Fruit fly (Drosophila melanogaster) whole organism, wandering third instar larva: ENCODE results near the gene Decay.

Experiments
- Abd-B ChIP-seq: fragments of >200 bp; optimal IDR thresholded peaks from 2 replicates; lab custom pipeline; 2017; ENCODE audit warnings: missing biosample characterization, missing genetic modification characterization
- CrebA ChIP-seq: fragments of 200-800 bp; sonication (Bioruptor generic); optimal IDR thresholded peaks from 2 replicates; lab custom pipeline; 2016; ENCODE audit warnings: missing biosample characterization, mild to moderate bottlenecking, missing genetic modification characterization, borderline replicate concordance
- Dfd ChIP-seq: fragments of >200 bp; optimal IDR thresholded peaks from 2 replicates; lab custom pipeline; 2017; ENCODE audit warnings: missing biosample characterization, missing genetic modification characterization
- Dif ChIP-seq: fragments of 200-275, 200-300 bp; sonication (Bioruptor generic); optimal IDR thresholded peaks from 2 replicates; lab custom pipeline; 2018; ENCODE audit warnings: missing biosample characterization, missing genetic modification characterization; ENCODE audit not compliant: partially characterized antibody
- HLH106 ChIP-seq: fragments of 200-800 bp; optimal IDR thresholded peaks from 3 replicates; lab custom pipeline; 2019; ENCODE audit warnings: missing biosample characterization, mild to moderate bottlenecking, missing genetic modification characterization, moderate library complexity
- Hnf4 ChIP-seq: fragments of 200-800 bp; sonication (Bioruptor generic); optimal IDR thresholded peaks from 2 replicates; lab custom pipeline; 2016; ENCODE audit warnings: missing biosample characterization, mild to moderate bottlenecking, missing genetic modification characterization
- Hr83 ChIP-seq: fragments of 200-300 bp; sonication (Bioruptor generic); optimal IDR thresholded peaks from 2 replicates; lab custom pipeline; 2016; ENCODE audit warnings: missing biosample characterization, mild to moderate bottlenecking, missing genetic modification characterization, moderate library complexity; ENCODE audit not compliant: poor library complexity, severe bottlenecking
- Jra ChIP-seq: sonication (Bioruptor generic); optimal IDR thresholded peaks from 2 replicates; lab custom pipeline; 2016; ENCODE audit warnings: missing biosample characterization, missing genetic modification characterization
- Mio ChIP-seq: sonication (Bioruptor generic); optimal IDR thresholded peaks from 2 replicates; lab custom pipeline; 2016; ENCODE audit warnings: missing biosample characterization, missing genetic modification characterization
- N ChIP-seq: fragments of >200 bp; optimal IDR thresholded peaks from 2 replicates; lab custom pipeline; 2018; ENCODE audit warnings: missing biosample characterization, missing external identifiers, missing genetic modification characterization
- OdsH ChIP-seq: fragments of 200-800 bp; sonication (Bioruptor generic); optimal IDR thresholded peaks from 2 replicates; lab custom pipeline; 2016; ENCODE audit warnings: missing biosample characterization, mild to moderate bottlenecking, missing genetic modification characterization
- Rel ChIP-seq, 2 experiments: fragments of 200-800 bp; sonication (Bioruptor generic) in 1 of 2; optimal IDR thresholded peaks; 2 replicates in 1 of 2; 3 replicates in 1 of 2; lab custom pipeline; 2016 to 2019; ENCODE audit warnings: mild to moderate bottlenecking in 2 of 2, missing biosample characterization in 2 of 2, missing genetic modification characterization in 2 of 2, moderate library complexity in 1 of 2
- Vsx2 ChIP-seq: fragments of 200-300, 225-300 bp; sonication (Bioruptor generic); optimal IDR thresholded peaks from 2 replicates; lab custom pipeline; 2018; ENCODE audit warnings: missing biosample characterization, missing genetic modification characterization; ENCODE audit not compliant: partially characterized antibody
- br ChIP-seq: fragments of 200-800 bp; sonication (Bioruptor generic); optimal IDR thresholded peaks from 2 replicates; lab custom pipeline; 2016; ENCODE audit warnings: missing biosample characterization, missing genetic modification characterization
- brk ChIP-seq: fragments of 200-800 bp; sonication (Bioruptor generic); optimal IDR thresholded peaks from 2 replicates; lab custom pipeline; 2016; ENCODE audit warnings: missing biosample characterization, mild to moderate bottlenecking, missing genetic modification characterization
- dl ChIP-seq, 2 experiments: fragments of 175-275, 200-275 bp in 1 of 2; fragments of 200-275 bp in 1 of 2; sonication (Bioruptor generic); optimal IDR thresholded peaks; lab custom pipeline; 2018; ENCODE audit warnings: mild to moderate bottlenecking in 2 of 2, missing biosample characterization in 2 of 2, missing genetic modification characterization in 2 of 2, moderate library complexity in 2 of 2; ENCODE audit not compliant: partially characterized antibody in 2 of 2, insufficient read depth in 1 of 2
- dmrt93B ChIP-seq: fragments of 200-800 bp; sonication (Bioruptor generic); optimal IDR thresholded peaks from 2 replicates; lab custom pipeline; 2018; ENCODE audit warnings: missing biosample characterization, mild to moderate bottlenecking, missing genetic modification characterization
- ey ChIP-seq: fragments of 200-800 bp; sonication (Bioruptor generic); optimal IDR thresholded peaks from 2 replicates; lab custom pipeline; 2016; ENCODE audit warnings: missing biosample characterization, missing genetic modification characterization
- foxo ChIP-seq, 2 experiments: fragments of 200-800 bp; sonication (Bioruptor generic); optimal IDR thresholded peaks; 2 replicates in 1 of 2; 3 replicates in 1 of 2; lab custom pipeline; 2016 to 2017; ENCODE audit warnings: missing biosample characterization in 2 of 2, missing genetic modification characterization in 2 of 2
- fru ChIP-seq: fragments of 200-800 bp; sonication (Bioruptor generic); optimal IDR thresholded peaks from 3 replicates; lab custom pipeline; 2016; ENCODE audit warnings: missing biosample characterization, mild to moderate bottlenecking, missing genetic modification characterization
- h ChIP-seq: fragments of 200-800 bp; sonication (Bioruptor generic); optimal IDR thresholded peaks from 3 replicates; lab custom pipeline; 2016; ENCODE audit warnings: missing biosample characterization, mild to moderate bottlenecking, missing genetic modification characterization
- lola ChIP-seq: fragments of >200 bp; optimal IDR thresholded peaks from 2 replicates; lab custom pipeline; 2017; ENCODE audit warnings: missing biosample characterization, missing genetic modification characterization
- pan ChIP-seq: fragments of >200 bp; optimal IDR thresholded peaks from 2 replicates; lab custom pipeline; 2017
- psq ChIP-seq: fragments of 200-800 bp; sonication (Bioruptor generic); optimal IDR thresholded peaks from 3 replicates; lab custom pipeline; 2017; ENCODE audit warnings: missing biosample characterization, mild to moderate bottlenecking, missing genetic modification characterization, moderate library complexity
- rgr ChIP-seq: fragments of 200-800 bp; sonication (Bioruptor generic); optimal IDR thresholded peaks from 3 replicates; lab custom pipeline; 2016; ENCODE audit warnings: missing biosample characterization, mild to moderate bottlenecking, missing genetic modification characterization
- sage ChIP-seq: fragments of 200-800 bp; sonication (Bioruptor generic); optimal IDR thresholded peaks from 2 replicates; lab custom pipeline; 2016; ENCODE audit warnings: missing biosample characterization, mild to moderate bottlenecking, missing genetic modification characterization
- usp ChIP-seq: fragments of >200 bp; optimal IDR thresholded peaks from 2 replicates; lab custom pipeline; 2017; ENCODE audit warnings: missing biosample characterization, missing genetic modification characterization
- woc ChIP-seq: sonication (Bioruptor generic); optimal IDR thresholded peaks from 2 replicates; lab custom pipeline; 2016; ENCODE audit warnings: missing biosample characterization, mild to moderate bottlenecking, missing genetic modification characterization

Gene Decay

DNA sequence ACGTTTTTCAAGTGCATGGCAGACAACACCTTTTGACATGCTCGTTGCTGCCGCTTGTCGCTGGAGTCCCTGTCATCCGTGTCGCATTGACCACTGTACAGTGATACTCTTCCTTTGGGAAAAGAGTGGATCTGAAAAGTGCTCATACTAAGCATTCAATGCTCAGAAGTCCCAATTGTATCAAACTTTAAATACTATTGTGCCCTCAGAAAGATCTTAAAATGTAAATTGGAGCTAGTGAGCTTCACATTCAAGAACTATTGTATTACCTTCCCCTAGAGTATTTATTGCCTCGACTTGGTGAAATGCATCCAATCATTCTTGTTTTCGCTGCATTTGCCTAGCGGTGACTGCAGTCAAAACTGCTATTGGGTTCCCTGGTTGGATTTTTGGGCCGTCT, 22.5 kb upstream of the Decay start:
- no peak for TF ChIP-seq Hr83 (GFP tag; lab: Kevin White, UChicago)
- peak; percentile 14 for TF ChIP-seq woc
- TF ChIP-seq, all 38 proteins: peak for 1

DNA sequence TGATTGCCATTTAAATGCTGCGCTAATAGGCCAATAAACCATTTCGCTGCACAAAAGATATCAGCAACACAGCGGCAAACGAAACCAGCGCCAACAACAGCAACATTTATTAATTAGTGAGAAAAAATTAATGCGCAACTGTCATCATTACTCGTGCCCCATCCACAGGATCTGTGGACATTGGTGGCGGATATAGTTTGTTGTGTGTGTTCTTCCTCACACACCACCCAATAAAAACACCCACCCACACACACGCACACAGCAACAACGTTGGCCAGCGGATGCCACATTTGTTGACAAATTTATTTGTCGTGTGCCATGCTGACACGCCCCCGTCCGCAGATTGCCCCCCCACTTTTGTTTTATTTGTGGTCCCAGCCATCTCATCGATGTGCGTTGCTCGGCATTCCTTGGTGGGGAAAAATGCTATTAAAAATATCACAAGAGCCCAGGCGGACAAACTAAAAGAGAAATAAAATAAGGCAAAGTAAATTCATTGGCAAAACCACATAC, 17.4 kb upstream of the Decay start:
- TF ChIP-seq rgr (GFP tag; lab: Kevin White, UChicago) (no peak), dmrt93B (GFP tag; lab: Kevin White, UChicago) (no peak), Dfd (no peak), brk (GFP tag; lab: Kevin White, UChicago) (no peak), CrebA (no peak), ey (GFP tag; lab: Kevin White, UChicago) (no peak), Vsx2 (GFP tag; lab: Kevin White, UChicago) (no peak), N (GFP tag; lab: Kevin White, UChicago) (no peak), psq (no peak), usp (no peak), Jra (GFP tag; lab: Kevin White, UChicago) (no peak), Hr83 (GFP tag; lab: Kevin White, UChicago) (no peak), Rel (GFP tag; optimal IDR thresholded peaks at IDR 0.05; lab: Kevin White, UChicago) (no peak), Rel (tag; optimal IDR thresholded peaks at IDR 0.05; lab: Kevin White, UChicago) (no peak)

DNA sequence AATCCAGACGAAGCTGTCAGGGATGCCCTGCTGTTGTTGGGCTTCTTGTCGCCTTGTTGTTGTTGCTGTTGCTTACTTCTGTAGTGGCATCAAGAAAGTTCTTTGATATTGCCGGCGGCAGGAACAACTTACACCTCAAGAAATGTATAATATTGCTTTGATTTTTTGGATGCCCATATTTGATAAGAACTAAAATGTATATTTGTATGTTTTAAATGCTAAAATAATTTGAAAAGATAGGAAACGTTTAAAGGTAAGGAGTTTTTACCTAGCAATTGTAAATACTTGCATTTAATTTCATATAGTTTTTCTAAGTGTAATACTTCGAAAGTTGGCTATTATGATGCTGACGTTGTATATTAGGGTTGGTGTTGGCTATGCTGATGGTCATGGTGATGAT, 9.3 kb upstream of the Decay start:
- no peak for TF ChIP-seq ey (GFP tag; lab: Kevin White, UChicago)
- TF ChIP-seq OdsH (GFP tag; lab: Kevin White, UChicago): peak; percentile 41
- TF ChIP-seq foxo (GFP tag; optimal IDR thresholded peaks at IDR 0.05; lab: Kevin White, UChicago): peak in 1 of 2 experiments; percentile 30
- no peak for TF ChIP-seq Dif (GFP tag; lab: Kevin White, UChicago)
- TF ChIP-seq psq: peak; percentile 4
- TF ChIP-seq N (GFP tag; lab: Kevin White, UChicago): no peak
- TF ChIP-seq Hnf4 (GFP tag; lab: Kevin White, UChicago): peak; percentile 16
- TF ChIP-seq fru: peak; percentile 36
- TF ChIP-seq HLH106 (tag; lab: Kevin White, UChicago): peak; percentile 21
- no peak for TF ChIP-seq lola (GFP tag; lab: Kevin White, UChicago)
- TF ChIP-seq h: peak; percentile 21
- peak; percentile 4 for TF ChIP-seq rgr (GFP tag; lab: Kevin White, UChicago)

DNA sequence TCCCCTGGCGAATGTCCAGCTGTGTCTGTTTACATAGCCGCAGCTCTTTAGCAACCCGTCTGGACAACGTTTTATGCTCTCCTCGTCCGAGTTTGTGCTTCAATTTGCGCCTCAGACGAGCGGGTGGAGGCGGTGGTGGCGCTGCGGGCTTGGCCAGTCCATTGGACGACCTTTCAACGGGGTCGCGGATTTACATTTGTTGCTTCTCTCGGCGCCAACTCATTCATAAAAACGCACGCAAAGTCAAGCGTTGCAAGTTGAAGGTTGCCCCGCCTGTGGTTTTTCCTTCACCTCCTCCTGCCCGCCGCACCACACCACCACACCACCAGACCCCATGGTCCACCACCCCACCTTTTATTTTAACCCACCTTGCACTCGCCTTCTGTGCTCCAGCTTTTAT, 6.9 kb upstream of the Decay start:
- TF ChIP-seq dl (GFP tag; optimal IDR thresholded peaks at IDR 0.05; lab: Kevin White, UChicago; ENCODE audit: insufficient read depth in 1 of 2, partially characterized antibody in 2 of 2): no peak
- TF ChIP-seq Rel (GFP tag; optimal IDR thresholded peaks at IDR 0.05; lab: Kevin White, UChicago): no peak
- TF ChIP-seq Rel (tag; optimal IDR thresholded peaks at IDR 0.05; lab: Kevin White, UChicago): no peak
- no peak for TF ChIP-seq HLH106 (tag; lab: Kevin White, UChicago)
- no peak for TF ChIP-seq Dif (GFP tag; lab: Kevin White, UChicago)

DNA sequence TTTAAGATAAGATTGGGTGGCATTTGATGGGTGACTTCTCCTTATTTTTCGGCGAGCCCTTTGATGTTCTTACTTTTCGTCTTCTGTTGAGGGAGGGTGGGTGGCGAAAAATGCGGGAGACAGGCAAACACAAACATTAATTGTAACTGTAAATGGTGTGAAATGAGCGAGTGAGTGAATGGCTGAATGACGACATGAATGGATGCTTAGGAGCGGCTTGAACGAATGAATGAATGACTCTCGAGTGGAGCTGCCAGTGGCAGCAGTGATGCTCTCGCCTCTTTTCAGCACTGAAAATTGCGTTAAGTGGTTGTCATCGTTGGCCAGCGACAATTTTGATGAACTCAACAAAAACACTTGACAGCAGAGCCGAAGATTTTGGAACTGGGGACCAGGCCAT, 3.7 kb upstream of the Decay start:
- no peak for TF ChIP-seq Abd-B (GFP tag; lab: Kevin White, UChicago)
- no peak for TF ChIP-seq Dfd
- TF ChIP-seq fru: no peak
- no peak for TF ChIP-seq dl (GFP tag; optimal IDR thresholded peaks at IDR 0.05; lab: Kevin White, UChicago; ENCODE audit: insufficient read depth in 1 of 2, partially characterized antibody in 2 of 2)
- TF ChIP-seq rgr (GFP tag; lab: Kevin White, UChicago): no peak
- no peak for TF ChIP-seq pan (lab: Kevin White, UChicago)
- TF ChIP-seq Hnf4 (GFP tag; lab: Kevin White, UChicago): no peak
- no peak for TF ChIP-seq ey (GFP tag; lab: Kevin White, UChicago)
- no peak for TF ChIP-seq dmrt93B (GFP tag; lab: Kevin White, UChicago)
- TF ChIP-seq Hr83 (GFP tag; lab: Kevin White, UChicago): no peak
- no peak for TF ChIP-seq sage (GFP tag; lab: Kevin White, UChicago)
- TF ChIP-seq woc: no peak
- TF ChIP-seq N (GFP tag; lab: Kevin White, UChicago): no peak
- TF ChIP-seq Dif (GFP tag; lab: Kevin White, UChicago): no peak
- no peak for TF ChIP-seq br (GFP tag; lab: Kevin White, UChicago)
- TF ChIP-seq Mio: no peak
- TF ChIP-seq CrebA: no peak
